Worm (Caenorhabditis elegans): Measurements from ENCODE around the gene sago-1.

The sago-1 gene

ce11 chrV:6303471-6303870 is at the start of gene sago-1:
Gene sago-1, plus strand, starts transcription at chrV:6303771.
- TF ChIP-seq W03F9.2 (tag; optimal IDR thresholded peaks at IDR 0.05) (no peak), dao-5 (tag; optimal IDR thresholded peaks at IDR 0.05) (no peak), him-1 (tag; optimal IDR thresholded peaks at IDR 0.05) (no peak)

- TF ChIP-seq W03F9.2 (tag; optimal IDR thresholded peaks at IDR 0.05) (no peak), him-1 (tag; optimal IDR thresholded peaks at IDR 0.05) (no peak), dao-5 (tag; optimal IDR thresholded peaks at IDR 0.05) (no peak)
Measured at ce11 chrV:6253936-6254335, 49.6 kb upstream of the sago-1 start.

- no peak for TF ChIP-seq dao-5 (tag; optimal IDR thresholded peaks at IDR 0.05)
- TF ChIP-seq W03F9.2 (tag; optimal IDR thresholded peaks at IDR 0.05), result no peak
- no peak for TF ChIP-seq him-1 (tag; optimal IDR thresholded peaks at IDR 0.05)
Measured at ce11 chrV:6259139-6259538, 44.4 kb upstream of the sago-1 start, which contains the start of gene K08B12.1. Gene K08B12.1, plus strand, starts transcription at chrV:6259367.

ce11 chrV:6267237-6267812 is 36.2 kb upstream of the sago-1 start, which contains the start of gene mrck-1:
Gene mrck-1, minus strand, starts transcription at chrV:6267287.
- TF ChIP-seq W03F9.2 (tag; optimal IDR thresholded peaks at IDR 0.05) (peak; percentile 64), him-1 (tag; optimal IDR thresholded peaks at IDR 0.05) (peak; percentile 92), dao-5 (tag; optimal IDR thresholded peaks at IDR 0.05) (no peak)

ce11 chrV:6267978-6268377 is 35.6 kb upstream of the sago-1 start:
- no peak for TF ChIP-seq him-1 (tag; optimal IDR thresholded peaks at IDR 0.05)

- no peak for TF ChIP-seq W03F9.2 (tag; optimal IDR thresholded peaks at IDR 0.05)
- no peak for TF ChIP-seq dao-5 (tag; optimal IDR thresholded peaks at IDR 0.05)
- TF ChIP-seq him-1 (tag; optimal IDR thresholded peaks at IDR 0.05), result no peak
Measured at ce11 chrV:6268526-6268925, 35.0 kb upstream of the sago-1 start.

DNA sequence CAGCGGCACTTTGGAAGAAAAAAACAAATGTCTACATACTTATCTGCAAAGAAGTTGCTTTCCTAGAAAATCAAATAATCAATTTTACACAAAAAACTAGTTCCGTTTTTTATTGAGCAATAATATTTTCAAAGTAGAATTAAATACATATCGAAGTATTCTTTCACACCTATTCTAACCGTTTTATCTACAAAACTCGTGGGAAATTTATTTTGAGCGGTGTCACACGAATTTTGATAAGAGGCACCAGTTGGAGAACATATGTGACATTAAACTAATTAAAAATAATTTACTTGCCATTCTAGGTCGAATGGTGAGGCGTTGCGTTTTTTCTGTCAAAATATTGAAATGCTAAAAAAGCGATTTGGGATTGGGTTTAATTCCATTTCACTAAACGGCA is 34.6 kb upstream of the sago-1 start:
- no peak for TF ChIP-seq W03F9.2 (tag; optimal IDR thresholded peaks at IDR 0.05)
- TF ChIP-seq him-1 (tag; optimal IDR thresholded peaks at IDR 0.05), result no peak
- TF ChIP-seq dao-5 (tag; optimal IDR thresholded peaks at IDR 0.05), result no peak

- no peak for TF ChIP-seq him-1 (tag; optimal IDR thresholded peaks at IDR 0.05)
- TF ChIP-seq W03F9.2 (tag; optimal IDR thresholded peaks at IDR 0.05), result no peak
- no peak for TF ChIP-seq dao-5 (tag; optimal IDR thresholded peaks at IDR 0.05)
Measured at ce11 chrV:6270097-6270496, 33.5 kb upstream of the sago-1 start.

DNA sequence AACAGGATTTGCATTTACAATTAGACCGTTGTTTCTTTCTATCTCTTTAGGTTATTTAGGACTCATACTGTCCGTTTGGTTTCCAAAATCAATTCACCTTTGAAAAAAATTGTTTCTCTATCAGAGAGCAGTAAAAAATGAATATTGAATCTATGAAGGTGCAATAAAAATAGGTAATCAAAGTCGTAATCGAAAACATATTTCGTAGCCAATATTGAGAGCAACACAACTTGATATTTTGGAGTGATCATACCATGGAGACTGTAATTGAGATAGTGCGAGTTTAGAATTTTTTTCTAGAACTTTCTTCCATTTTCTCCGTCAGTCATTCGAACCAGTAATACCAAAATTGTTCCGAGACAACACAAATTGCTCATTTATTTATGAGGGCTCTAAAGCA is 33.0 kb upstream of the sago-1 start, which contains the start of gene F31F7.2:
Gene F31F7.2, plus strand, starts transcription at position 301 of the 400 bp plus-strand sequence.
- TF ChIP-seq dao-5 (tag; optimal IDR thresholded peaks at IDR 0.05) (no peak), him-1 (tag; optimal IDR thresholded peaks at IDR 0.05) (no peak), W03F9.2 (tag; optimal IDR thresholded peaks at IDR 0.05) (no peak)

DNA sequence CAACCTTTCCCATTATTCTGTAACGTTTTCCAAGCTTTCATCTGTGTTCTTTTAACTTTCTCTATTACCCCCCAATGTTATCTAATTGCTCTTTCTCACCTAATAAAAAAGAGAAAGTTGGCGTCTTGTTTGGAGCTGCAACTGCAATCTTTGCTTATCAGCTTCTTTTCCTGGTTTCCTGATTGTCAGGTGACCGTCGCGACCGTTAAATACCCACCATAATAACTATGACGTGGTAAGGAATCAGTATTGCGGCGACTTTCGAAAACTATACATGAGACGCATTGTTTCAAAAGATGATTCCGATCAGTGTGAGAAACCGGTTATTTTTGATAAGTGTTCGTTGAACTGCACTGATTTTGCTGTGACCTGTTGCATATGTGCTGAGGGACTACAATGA is 28.4 kb upstream of the sago-1 start:
- TF ChIP-seq dao-5 (tag; optimal IDR thresholded peaks at IDR 0.05) (no peak), W03F9.2 (tag; optimal IDR thresholded peaks at IDR 0.05) (no peak), him-1 (tag; optimal IDR thresholded peaks at IDR 0.05) (no peak)

DNA sequence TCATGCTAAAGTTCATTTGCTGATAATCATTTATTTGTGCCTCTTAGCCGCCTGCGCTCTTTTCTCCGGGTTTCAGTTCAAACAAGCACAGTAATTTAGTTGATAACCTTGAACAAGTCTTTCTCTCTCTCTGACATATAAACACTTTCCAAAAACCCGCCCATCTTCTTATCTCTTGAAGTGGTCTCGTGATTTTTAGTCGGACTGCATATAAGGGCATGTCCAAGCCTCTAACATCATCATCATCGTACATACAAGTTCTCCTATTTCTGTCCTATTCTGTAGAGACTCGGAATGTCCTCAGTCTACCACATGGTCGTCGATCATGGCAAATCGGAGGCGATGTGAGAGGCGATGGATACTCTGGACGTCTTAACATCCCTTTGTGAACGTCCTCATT is 27.4 kb upstream of the sago-1 start, which contains the start of gene F31F7.1:
Gene F31F7.1, plus strand, starts transcription at position 235 of the 400 bp plus-strand sequence.
- TF ChIP-seq him-1 (tag; optimal IDR thresholded peaks at IDR 0.05) (no peak), dao-5 (tag; optimal IDR thresholded peaks at IDR 0.05) (no peak), W03F9.2 (tag; optimal IDR thresholded peaks at IDR 0.05) (no peak)

DNA sequence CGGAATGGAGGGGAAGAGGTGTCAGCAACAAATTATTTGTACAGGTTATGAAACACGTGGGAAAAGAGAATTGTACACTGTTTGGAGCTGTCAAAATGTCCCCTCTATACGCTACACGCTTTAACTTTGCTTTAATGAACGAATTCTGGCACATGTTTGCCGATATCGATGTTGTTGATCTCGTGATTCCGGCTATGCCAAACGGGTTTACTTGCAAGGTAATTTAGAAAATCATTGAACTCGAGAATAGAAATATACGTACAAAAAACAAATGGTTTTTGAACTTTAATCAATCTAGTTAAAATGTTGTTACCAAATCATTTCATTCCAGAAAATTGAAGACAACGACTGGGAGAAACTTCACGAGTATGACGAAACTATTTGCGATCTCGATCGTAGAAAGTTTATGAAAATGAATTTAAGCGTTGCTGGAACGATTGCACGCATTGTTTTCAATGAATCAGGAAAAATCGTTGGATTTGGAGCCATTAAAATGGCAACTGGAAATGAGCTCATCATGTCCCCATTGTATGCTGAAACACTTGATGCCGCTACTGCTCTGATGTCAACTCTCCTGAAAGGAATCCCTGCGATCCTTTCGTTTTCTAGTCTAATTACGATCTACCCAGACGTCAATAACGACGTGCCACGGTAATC is 26.3 kb upstream of the sago-1 start:
- TF ChIP-seq him-1 (tag; optimal IDR thresholded peaks at IDR 0.05), result no peak
- TF ChIP-seq dao-5 (tag; optimal IDR thresholded peaks at IDR 0.05), result no peak
- no peak for TF ChIP-seq W03F9.2 (tag; optimal IDR thresholded peaks at IDR 0.05)

- TF ChIP-seq him-1 (tag; optimal IDR thresholded peaks at IDR 0.05) (no peak), W03F9.2 (tag; optimal IDR thresholded peaks at IDR 0.05) (no peak), dao-5 (tag; optimal IDR thresholded peaks at IDR 0.05) (no peak)
Measured at ce11 chrV:6278117-6279081, 25.2 kb upstream of the sago-1 start, which contains the start of gene fil-2. Gene fil-2, plus strand, starts transcription at chrV:6279031.

- TF ChIP-seq him-1 (tag; optimal IDR thresholded peaks at IDR 0.05) (no peak), dao-5 (tag; optimal IDR thresholded peaks at IDR 0.05) (no peak)
Measured at ce11 chrV:6280067-6280466, 23.5 kb upstream of the sago-1 start.
